Fruit fly (Drosophila melanogaster) whole organism, embryonic: ENCODE data around the gene GlcAT-P.

Experiments used
- Abd-B ChIP-seq: fragments of 200-800 bp; sonication (Bioruptor generic); optimal IDR thresholded peaks from 2 replicates; lab custom pipeline; 2018; ENCODE audit warnings: missing biosample characterization, mild to moderate bottlenecking, missing genetic modification characterization, moderate library complexity
- Antp ChIP-seq: fragments of 200-800 bp; sonication (Bioruptor generic); optimal IDR thresholded peaks from 3 replicates; lab custom pipeline; 2016; ENCODE audit warnings: missing biosample characterization, missing genetic modification characterization
- Bteb2 ChIP-seq: fragments of 200-800 bp; sonication (Bioruptor generic); optimal IDR thresholded peaks from 2 replicates; lab custom pipeline; 2016; ENCODE audit warnings: missing biosample characterization, missing genetic modification characterization
- CG10209 ChIP-seq: fragments of 200-800 bp; sonication (Bioruptor generic); optimal IDR thresholded peaks from 3 replicates; lab custom pipeline; 2017; ENCODE audit warnings: missing biosample characterization, mild to moderate bottlenecking, missing genetic modification characterization, missing genetic modification reagents
- CG10274 ChIP-seq: fragments of 200-800 bp; sonication (Bioruptor generic); optimal IDR thresholded peaks from 3 replicates; lab custom pipeline; 2017; ENCODE audit warnings: missing biosample characterization, mild to moderate bottlenecking, missing genetic modification characterization
- CG10979 ChIP-seq: fragments of 200-800 bp; sonication (Bioruptor generic); optimal IDR thresholded peaks from 2 replicates; lab custom pipeline; 2018; ENCODE audit warnings: missing biosample characterization, mild to moderate bottlenecking, missing genetic modification characterization, moderate library complexity
- CG12104 ChIP-seq: fragments of 200-800 bp; sonication (Bioruptor generic); optimal IDR thresholded peaks from 3 replicates; lab custom pipeline; 2016; ENCODE audit warnings: missing biosample characterization, missing genetic modification characterization
- CG12659 ChIP-seq: fragments of 200-800 bp; sonication (Bioruptor generic); optimal IDR thresholded peaks from 3 replicates; lab custom pipeline; 2017; ENCODE audit warnings: mild to moderate bottlenecking, missing biosample characterization, missing genetic modification reagents, missing genetic modification characterization
- CG14441 ChIP-seq: fragments of 200-800 bp; sonication (Bioruptor generic); IDR thresholded peaks from 2 replicates; pipeline ENCODE4 v1.3.6; 2022; ENCODE audit warnings: missing biosample characterization, missing genetic modification characterization
- CG14710 ChIP-seq: fragments of 200-800 bp; sonication (Bioruptor generic); optimal IDR thresholded peaks from 3 replicates; lab custom pipeline; 2019; ENCODE audit warnings: missing biosample characterization, mild to moderate bottlenecking, missing genetic modification characterization, moderate library complexity
- CG17361 ChIP-seq: fragments of 200-800 bp; sonication (Bioruptor generic); IDR thresholded peaks from 3 replicates; pipeline ENCODE4 v1.3.6; 2022; ENCODE audit warnings: missing biosample characterization, missing genetic modification characterization
- CG2202 ChIP-seq: fragments of 200-800 bp; sonication (Bioruptor generic); optimal IDR thresholded peaks from 2 replicates; lab custom pipeline; 2018; ENCODE audit warnings: missing biosample characterization, mild to moderate bottlenecking, missing genetic modification characterization
- CG31388 ChIP-seq: fragments of 200-800 bp; sonication (Bioruptor generic); optimal IDR thresholded peaks from 2 replicates; lab custom pipeline; 2016; ENCODE audit warnings: missing biosample characterization, missing genetic modification characterization
- CG3838 ChIP-seq: fragments of 200-800 bp; sonication (Bioruptor generic); optimal IDR thresholded peaks from 3 replicates; lab custom pipeline; 2016; ENCODE audit warnings: missing biosample characterization, missing genetic modification characterization
- CG4820 ChIP-seq: fragments of 200-800 bp; sonication (Bioruptor generic); optimal IDR thresholded peaks from 3 replicates; lab custom pipeline; 2016; ENCODE audit warnings: missing biosample characterization, missing genetic modification characterization
- CG5953 ChIP-seq: fragments of 200-800 bp; sonication (Bioruptor generic); IDR thresholded peaks from 2 replicates; pipeline ENCODE4 v1.3.6; 2022; ENCODE audit warnings: missing biosample characterization, missing genetic modification characterization
- CG6272 ChIP-seq: fragments of 200-800 bp; sonication (Bioruptor generic); IDR thresholded peaks from 2 replicates; pipeline ENCODE4 v1.3.6; 2022; ENCODE audit warnings: missing biosample characterization, missing genetic modification characterization
- CG6765 ChIP-seq: fragments of 200-800 bp; sonication (Bioruptor generic); optimal IDR thresholded peaks from 3 replicates; lab custom pipeline; 2017; ENCODE audit warnings: missing biosample characterization, mild to moderate bottlenecking, missing genetic modification characterization
- CG7745 ChIP-seq: fragments of 200-800 bp; sonication (Bioruptor generic); optimal IDR thresholded peaks from 2 replicates; lab custom pipeline; 2018; ENCODE audit warnings: missing biosample characterization, mild to moderate bottlenecking, missing genetic modification characterization, moderate library complexity
- CG8388 ChIP-seq: fragments of 200-800 bp; sonication (Bioruptor generic); optimal IDR thresholded peaks from 2 replicates; lab custom pipeline; 2019; ENCODE audit warnings: missing biosample characterization, mild to moderate bottlenecking, missing genetic modification characterization, moderate library complexity
- CG9727 ChIP-seq: fragments of 200-800 bp; sonication (Bioruptor generic); optimal IDR thresholded peaks from 3 replicates; lab custom pipeline; 2017; ENCODE audit warnings: missing biosample characterization, mild to moderate bottlenecking, missing genetic modification characterization
- CG9797 ChIP-seq: fragments of 200-800 bp; sonication (Bioruptor generic); optimal IDR thresholded peaks from 3 replicates; lab custom pipeline; 2018; ENCODE audit warnings: missing biosample characterization, mild to moderate bottlenecking, missing genetic modification characterization
- CrebB ChIP-seq: fragments of 200-800 bp; sonication (Bioruptor generic); optimal IDR thresholded peaks from 3 replicates; lab custom pipeline; 2018; ENCODE audit warnings: missing biosample characterization, mild to moderate bottlenecking, missing genetic modification characterization
- D19B ChIP-seq: fragments of 200-800 bp; sonication (Bioruptor generic); optimal IDR thresholded peaks from 2 replicates; lab custom pipeline; 2017; ENCODE audit warnings: missing biosample characterization, mild to moderate bottlenecking, missing genetic modification characterization
- Dip3 ChIP-seq: fragments of 200-800 bp; sonication (Bioruptor generic); optimal IDR thresholded peaks from 3 replicates; lab custom pipeline; 2016; ENCODE audit warnings: missing biosample characterization, missing genetic modification characterization
- Fer1 ChIP-seq: fragments of 200-800 bp; sonication (Bioruptor generic); optimal IDR thresholded peaks from 2 replicates; lab custom pipeline; 2017; ENCODE audit warnings: missing biosample characterization, mild to moderate bottlenecking, missing genetic modification characterization
- HmgD ChIP-seq: fragments of 200-800 bp; sonication (Bioruptor generic); optimal IDR thresholded peaks from 3 replicates; lab custom pipeline; 2016; ENCODE audit warnings: missing biosample characterization, missing genetic modification characterization
- NC2β ChIP-seq: fragments of 200-800 bp; sonication (Bioruptor generic); optimal IDR thresholded peaks from 2 replicates; lab custom pipeline; 2016; ENCODE audit warnings: missing biosample characterization, missing genetic modification characterization
- NFAT ChIP-seq: fragments of 200-800 bp; sonication (Bioruptor generic); IDR thresholded peaks from 2 replicates; pipeline ENCODE4 v1.3.6; 2022; ENCODE audit warnings: missing biosample characterization, missing genetic modification characterization
- Optix ChIP-seq: fragments of 200-800 bp; sonication (Bioruptor generic); IDR thresholded peaks from 3 replicates; pipeline ENCODE4 v1.3.6; 2022; ENCODE audit warnings: missing biosample characterization, missing genetic modification characterization
- Poxn ChIP-seq: fragments of 200-800 bp; sonication (Bioruptor generic); IDR thresholded peaks from 2 replicates; pipeline ENCODE4 v1.3.6; 2022; ENCODE audit warnings: missing biosample characterization, missing genetic modification characterization
- Stat92E ChIP-seq, 3 experiments: fragments of >200 bp in 2 of 3; fragments of 200-800 bp in 1 of 3; sonication (Bioruptor generic) in 1 of 3; optimal IDR thresholded peaks; 2 replicates each; lab custom pipeline; 2017 to 2019; ENCODE audit warnings: missing biosample characterization in 3 of 3, missing genetic modification characterization in 3 of 3, mild to moderate bottlenecking in 1 of 3, moderate library complexity in 1 of 3
- ac ChIP-seq: fragments of 200-800 bp; sonication (Bioruptor generic); optimal IDR thresholded peaks from 3 replicates; lab custom pipeline; 2017; ENCODE audit warnings: missing biosample characterization, mild to moderate bottlenecking, missing genetic modification characterization
- chm ChIP-seq: fragments of 200-800 bp; sonication (Bioruptor generic); IDR thresholded peaks from 2 replicates; pipeline ENCODE4 v1.3.6; 2022; ENCODE audit warnings: missing biosample characterization, missing genetic modification characterization
- dmrt99B ChIP-seq: fragments of 200-800 bp; sonication (Bioruptor generic); optimal IDR thresholded peaks from 2 replicates; lab custom pipeline; 2018; ENCODE audit warnings: missing biosample characterization, mild to moderate bottlenecking, missing genetic modification characterization, moderate library complexity
- gem ChIP-seq: fragments of 200-800 bp; sonication (Bioruptor generic); optimal IDR thresholded peaks from 2 replicates; lab custom pipeline; 2019; ENCODE audit warnings: missing biosample characterization, mild to moderate bottlenecking, missing genetic modification characterization, moderate library complexity
- gt ChIP-seq: fragments of 200-800 bp; sonication (Bioruptor generic); IDR thresholded peaks from 2 replicates; pipeline ENCODE4 v1.3.6; 2022; ENCODE audit warnings: missing biosample characterization, missing genetic modification characterization
- h ChIP-seq: fragments of >200 bp; optimal IDR thresholded peaks from 2 replicates; lab custom pipeline; 2017
- her ChIP-seq: fragments of 200-800 bp; sonication (Bioruptor generic); optimal IDR thresholded peaks from 2 replicates; lab custom pipeline; 2016; ENCODE audit warnings: missing biosample characterization, missing genetic modification characterization
- hkb ChIP-seq, 2 experiments: fragments of 200-800 bp in 1 of 2; fragments of >200 bp in 1 of 2; sonication (Bioruptor generic) in 1 of 2; IDR thresholded peaks in 1 of 2; optimal IDR thresholded peaks in 1 of 2; 2 replicates each; pipeline versions ENCODE4 v1.3.6 to Lab custom; 2017 to 2022; ENCODE audit warnings: missing biosample characterization in 1 of 2, missing genetic modification characterization in 1 of 2
- ken ChIP-seq: fragments of 200-800 bp; sonication (Bioruptor generic); IDR thresholded peaks from 3 replicates; pipeline ENCODE4 v1.3.6; 2022; ENCODE audit warnings: missing biosample characterization, missing genetic modification characterization
- pita ChIP-seq: fragments of 200-800 bp; sonication (Bioruptor generic); optimal IDR thresholded peaks from 2 replicates; lab custom pipeline; 2017; ENCODE audit warnings: missing biosample characterization, mild to moderate bottlenecking, missing genetic modification characterization
- pnt ChIP-seq: fragments of 200-800 bp; sonication (Bioruptor generic); optimal IDR thresholded peaks from 3 replicates; lab custom pipeline; 2016; ENCODE audit warnings: missing biosample characterization, missing genetic modification characterization
- prd ChIP-seq, 3 experiments: fragments of >200 bp in 2 of 3; fragments of 200-800 bp in 1 of 3; sonication (Bioruptor generic) in 1 of 3; optimal IDR thresholded peaks in 2 of 3; IDR thresholded peaks in 1 of 3; 2 replicates in 2 of 3; 3 replicates in 1 of 3; pipeline versions ENCODE4 v1.3.6 to Lab custom; 2017 to 2022; ENCODE audit warnings: missing biosample characterization in 1 of 3, missing genetic modification characterization in 1 of 3
- repo ChIP-seq: fragments of 200-800 bp; sonication (Bioruptor generic); optimal IDR thresholded peaks from 2 replicates; lab custom pipeline; 2016; ENCODE audit warnings: missing biosample characterization, missing genetic modification characterization
- slp2 ChIP-seq: fragments of 200-800 bp; sonication (Bioruptor generic); optimal IDR thresholded peaks from 2 replicates; lab custom pipeline; 2016; ENCODE audit warnings: missing biosample characterization, missing genetic modification characterization
- ssp ChIP-seq: fragments of 200-800 bp; sonication (Bioruptor generic); IDR thresholded peaks from 2 replicates; pipeline ENCODE4 v1.3.6; 2022; ENCODE audit warnings: missing biosample characterization, missing genetic modification characterization
- toy ChIP-seq: fragments of 200-800 bp; sonication (Bioruptor generic); IDR thresholded peaks from 2 replicates; pipeline ENCODE4 v1.3.6; 2022; ENCODE audit warnings: missing biosample characterization, missing genetic modification characterization
- zfh1 ChIP-seq: fragments of 200-800 bp; sonication (Bioruptor generic); IDR thresholded peaks from 3 replicates; pipeline ENCODE4 v1.3.6; 2022; ENCODE audit warnings: missing biosample characterization, missing genetic modification characterization

GlcAT-P gene

DNA sequence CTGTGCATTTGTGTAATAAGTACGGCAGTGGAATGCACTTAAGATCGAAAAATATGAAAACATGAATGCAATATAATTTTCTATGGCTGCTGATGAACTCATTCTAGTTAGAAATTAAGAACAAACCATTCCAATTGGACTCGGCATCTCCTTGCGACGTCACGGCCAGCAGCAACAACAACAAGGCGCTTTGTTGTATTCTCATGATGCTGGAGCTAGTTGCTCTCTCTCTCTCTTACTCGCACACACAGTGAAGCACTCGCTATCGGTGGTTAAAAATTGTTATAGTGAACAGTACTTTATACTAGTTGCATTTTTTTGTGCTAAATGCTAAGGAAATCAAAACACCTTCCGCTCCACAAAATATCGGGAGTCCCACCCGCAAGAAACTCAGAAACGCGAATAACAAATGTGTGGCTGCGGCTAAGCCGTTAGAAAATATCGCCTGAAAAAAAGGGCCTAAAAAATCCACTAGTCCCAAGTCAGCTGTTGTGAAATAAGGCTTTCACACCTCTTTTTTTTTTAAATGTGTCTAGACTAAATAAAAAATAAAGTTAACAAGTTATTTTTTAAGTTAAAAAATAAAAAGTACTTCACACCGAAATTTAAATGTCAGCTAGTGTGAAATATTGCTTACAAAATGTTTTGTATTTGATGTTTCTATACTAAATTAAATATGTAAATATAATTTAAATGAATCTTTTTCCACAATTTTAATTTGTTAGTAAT lies 8.4 kb upstream of the GlcAT-P start, which contains the start of gene Plod (continued):
- TF ChIP-seq ssp (peak; percentile 97), CG3838 (GFP tag; lab: Kevin White, UChicago) (no peak), CG10979 (tag; lab: Kevin White, UChicago) (peak; percentile 4), repo (GFP tag; lab: Kevin White, UChicago) (no peak), CG5953 (GFP tag; lab: Robert Waterston, UW) (no peak), CG9797 (peak; percentile 78), Optix (GFP tag; lab: Robert Waterston, UW) (no peak), CG10274 (no peak), NC2β (peak; percentile 31), CG31388 (GFP tag; lab: Kevin White, UChicago) (no peak), D19B (GFP tag; lab: Kevin White, UChicago) (no peak), Antp (GFP tag; lab: Kevin White, UChicago) (peak; percentile 1), gt (GFP tag; lab: Robert Waterston, UW) (no peak), Abd-B (GFP tag; lab: Kevin White, UChicago) (peak; percentile 26), Poxn (no peak), toy (GFP tag; lab: Robert Waterston, UW) (no peak), CG14710 (tag; lab: Kevin White, UChicago) (peak; percentile 63), dmrt99B (peak; percentile 27), Stat92E (GFP tag; optimal IDR thresholded peaks at IDR 0.05; lab: Kevin White, UChicago) (peak in 1 of 3 experiments; percentile 16), chm (peak; percentile 75), CG4820 (GFP tag; lab: Kevin White, UChicago) (no peak), HmgD (GFP tag; lab: Kevin White, UChicago) (peak; percentile 23), CG14441 (GFP tag; lab: Robert Waterston, UW) (no peak), CrebB (tag; lab: Kevin White, UChicago) (peak; percentile 28), Dip3 (GFP tag; lab: Kevin White, UChicago) (no peak), slp2 (GFP tag; lab: Kevin White, UChicago) (no peak), CG12104 (GFP tag; lab: Kevin White, UChicago) (no peak), CG17361 (GFP tag; lab: Robert Waterston, UW) (peak; percentile 78; the same call in 2 of the 3 replicates), prd (optimal IDR thresholded peaks at IDR 0.05; lab: Kevin White, UChicago) (no peak), prd (GFP tag; IDR thresholded peaks at IDR 0.05; lab: Robert Waterston, UW) (peak; percentile 55), Fer1 (GFP tag; lab: Kevin White, UChicago) (peak; percentile 30), CG6765 (no peak), CG6272 (GFP tag; lab: Robert Waterston, UW) (no peak; the same call in 1 of the 2 replicates), gem (peak; percentile 73), h (no peak), ac (no peak), CG2202 (tag; lab: Kevin White, UChicago) (peak; percentile 27), CG9727 (GFP tag; lab: Kevin White, UChicago) (peak; percentile 52), CG10209 (GFP tag; lab: Kevin White, UChicago) (peak; percentile 21), NFAT (GFP tag; lab: Robert Waterston, UW) (peak; percentile 21; the same call in 1 of the 2 replicates), ken (no peak), pnt (no peak), CG7745 (tag; lab: Kevin White, UChicago) (no peak), hkb (optimal IDR thresholded peaks at IDR 0.05; lab: Kevin White, UChicago) (no peak), hkb (GFP tag; IDR thresholded peaks at IDR 0.05; lab: Robert Waterston, UW) (peak; percentile 55; the same call in 1 of the 2 replicates), CG12659 (peak; percentile 75), pita (GFP tag; lab: Kevin White, UChicago) (no peak), zfh1 (GFP tag; lab: Robert Waterston, UW) (peak; percentile 44; the same call in 1 of the 3 replicates), her (peak; percentile 51), Bteb2 (GFP tag; lab: Kevin White, UChicago) (peak; percentile 44), CG8388 (GFP tag; lab: Kevin White, UChicago) (peak; percentile 24)
